Worm (Caenorhabditis elegans): ENCODE measurements around the gene mars-1.
"Not testable (repeated sequence)": the region's sequence is repeated elsewhere in the genome, so short reads cannot be mapped to it uniquely, and the experiment has no call there.

- TF ChIP-seq ref-1, klf-2 (GFP tag; conservative IDR thresholded peaks at IDR 0.05): not testable (repeated sequence)
These were observed 18.7 kb downstream of the mars-1 start for ce11 chrIV:11616543-11616942.
